Worm (Caenorhabditis elegans): ENCODE data around the gene C29F7.2.

C29F7.2 gene

ce11 chrX:13415722-13416121 is at the start of gene C29F7.2:
Gene C29F7.2, plus strand, starts transcription at chrX:13416078.
- no peak for TF ChIP-seq ama-1 (optimal IDR thresholded peaks at IDR 0.05)
- peak in 1 of 2 experiments; percentile 2 for TF ChIP-seq daf-16 (GFP tag; optimal IDR thresholded peaks at IDR 0.05)
- peak; percentile 91 for TF ChIP-seq daf-16 (tag; optimal IDR thresholded peaks at IDR 0.05)
- no peak for TF ChIP-seq ceh-32 (tag; optimal IDR thresholded peaks at IDR 0.05; ENCODE audit: poor library complexity)
- TF ChIP-seq nhr-76 (tag; optimal IDR thresholded peaks at IDR 0.05): no peak
- no peak for TF ChIP-seq unc-130 (GFP tag; optimal IDR thresholded peaks at IDR 0.05)
- peak; percentile 84 for TF ChIP-seq dve-1 (tag; optimal IDR thresholded peaks at IDR 0.05; ENCODE audit: insufficient read depth)
- TF ChIP-seq spr-3 (GFP tag; optimal IDR thresholded peaks at IDR 0.05): no peak
- no peak for TF ChIP-seq duxl-1 (tag; optimal IDR thresholded peaks at IDR 0.05; ENCODE audit: poor library complexity)
- TF ChIP-seq hif-1 (tag; optimal IDR thresholded peaks at IDR 0.05): peak in 1 of 2 experiments; percentile 28
- TF ChIP-seq hlh-11 (tag; optimal IDR thresholded peaks at IDR 0.05): peak; percentile 53
- 0 out of 2 replicates have a peak, but pooled peaks have one; percentile 33 for TF ChIP-seq php-3 (GFP tag; IDR thresholded peaks at IDR 0.05)
- peak; percentile 97 for TF ChIP-seq nhr-28 (tag; optimal IDR thresholded peaks at IDR 0.05)
- TF ChIP-seq F49E8.2 (tag; optimal IDR thresholded peaks at IDR 0.05; ENCODE audit: borderline replicate concordance): no peak
- TF ChIP-seq aly-2 (tag; optimal IDR thresholded peaks at IDR 0.05): no peak
- no peak for TF ChIP-seq jun-1 (tag; optimal IDR thresholded peaks at IDR 0.05)
- TF ChIP-seq ztf-11 (tag; optimal IDR thresholded peaks at IDR 0.05): no peak
- TF ChIP-seq zip-11 (GFP tag; IDR thresholded peaks at IDR 0.05): no peak
- peak; percentile 1 for TF ChIP-seq nhr-102 (tag; optimal IDR thresholded peaks at IDR 0.05)
- peak; percentile 48; the same call in 1 of the 2 replicates for TF ChIP-seq dmd-6 (GFP tag; IDR thresholded peaks at IDR 0.05)
- peak; percentile 27 for TF ChIP-seq mep-1 (tag; optimal IDR thresholded peaks at IDR 0.05)
- TF ChIP-seq pqm-1 (tag; optimal IDR thresholded peaks at IDR 0.05): peak; percentile 47
- TF ChIP-seq nhr-48 (tag; optimal IDR thresholded peaks at IDR 0.05): peak; percentile 31
- TF ChIP-seq nhr-77 (tag; optimal IDR thresholded peaks at IDR 0.05): peak; percentile 87
- TF ChIP-seq hmg-1.1 (GFP tag; IDR thresholded peaks at IDR 0.05): no peak
- peak in 1 of 2 experiments; percentile 61 for TF ChIP-seq unc-62 (GFP tag; optimal IDR thresholded peaks at IDR 0.05 in 1 of 2)
- no peak for TF ChIP-seq unc-62 (tag; optimal IDR thresholded peaks at IDR 0.05)
- TF ChIP-seq attf-4 (tag; optimal IDR thresholded peaks at IDR 0.05): no peak
- no peak for TF ChIP-seq ces-1 (GFP tag; optimal IDR thresholded peaks at IDR 0.05)
- TF ChIP-seq nhr-10 (tag; optimal IDR thresholded peaks at IDR 0.05): no peak
- TF ChIP-seq hlh-30 (tag; optimal IDR thresholded peaks at IDR 0.05; ENCODE audit: insufficient read depth): peak; percentile 10

ce11 chrX:13366955-13367354 is 48.9 kb upstream of the C29F7.2 start:
- TF ChIP-seq attf-4 (tag; optimal IDR thresholded peaks at IDR 0.05) (no peak), hlh-30 (tag; optimal IDR thresholded peaks at IDR 0.05; ENCODE audit: insufficient read depth) (peak; percentile 74), fkh-10 (GFP tag; optimal IDR thresholded peaks at IDR 0.05) (no peak), dve-1 (tag; optimal IDR thresholded peaks at IDR 0.05; ENCODE audit: insufficient read depth) (peak; percentile 28), lin-1 (GFP tag; IDR thresholded peaks at IDR 0.05) (no peak), mdl-1 (tag; optimal IDR thresholded peaks at IDR 0.05) (peak in 1 of 2 experiments; percentile 21), dmd-6 (GFP tag; IDR thresholded peaks at IDR 0.05) (0 out of 2 replicates have a peak, but pooled peaks have one; percentile 13), daf-16 (GFP tag; optimal IDR thresholded peaks at IDR 0.05) (no peak), daf-16 (tag; optimal IDR thresholded peaks at IDR 0.05) (peak; percentile 47), hlh-11 (tag; optimal IDR thresholded peaks at IDR 0.05) (peak; percentile 11), daf-12 (tag; optimal IDR thresholded peaks at IDR 0.05) (no peak), ceh-82 (tag; optimal IDR thresholded peaks at IDR 0.05) (no peak), pha-4 (GFP tag; IDR thresholded peaks at IDR 0.05) (no peak), pha-4 (tag; optimal IDR thresholded peaks at IDR 0.05) (peak; percentile 23)

- TF ChIP-seq daf-12 (tag; optimal IDR thresholded peaks at IDR 0.05): no peak
- no peak for TF ChIP-seq fkh-10 (GFP tag; optimal IDR thresholded peaks at IDR 0.05)
- TF ChIP-seq lin-39 (tag; optimal IDR thresholded peaks at IDR 0.05): no peak
- TF ChIP-seq lsy-2 (tag; optimal IDR thresholded peaks at IDR 0.05): no peak
- TF ChIP-seq lin-15B (tag; optimal IDR thresholded peaks at IDR 0.05): no peak
- TF ChIP-seq dve-1 (tag; optimal IDR thresholded peaks at IDR 0.05; ENCODE audit: insufficient read depth): peak; percentile 73
- no peak for TF ChIP-seq daf-16 (GFP tag; optimal IDR thresholded peaks at IDR 0.05)
- TF ChIP-seq daf-16 (tag; optimal IDR thresholded peaks at IDR 0.05): peak; percentile 92
- no peak for TF ChIP-seq daf-8 (GFP tag; IDR thresholded peaks at IDR 0.05)
- TF ChIP-seq php-3 (GFP tag; IDR thresholded peaks at IDR 0.05): no peak
- no peak for TF ChIP-seq T26A8.4 (GFP tag; IDR thresholded peaks at IDR 0.05)
- no peak for TF ChIP-seq nhr-41 (GFP tag; IDR thresholded peaks at IDR 0.05)
- no peak for TF ChIP-seq ceh-82 (tag; optimal IDR thresholded peaks at IDR 0.05)
- TF ChIP-seq egl-43 (GFP tag; IDR thresholded peaks at IDR 0.05): no peak
- no peak for TF ChIP-seq fos-1 (tag; optimal IDR thresholded peaks at IDR 0.05)
- TF ChIP-seq F37D6.2 (tag; optimal IDR thresholded peaks at IDR 0.05): no peak
- peak in 1 of 2 experiments; percentile 63 for TF ChIP-seq mdl-1 (tag; optimal IDR thresholded peaks at IDR 0.05)
- no peak for TF ChIP-seq ztf-7 (tag; optimal IDR thresholded peaks at IDR 0.05)
- no peak for TF ChIP-seq zip-11 (GFP tag; IDR thresholded peaks at IDR 0.05)
- TF ChIP-seq nhr-76 (tag; optimal IDR thresholded peaks at IDR 0.05): no peak
Measured at ce11 chrX:13368283-13368682, 47.6 kb upstream of the C29F7.2 start.

Data from whole organism, L4 larva.